Worm (Caenorhabditis elegans) whole organism, mixed stage, embryonic: Measurements from ENCODE around the gene B0513.4.

ENCODE experiments used
- M03D4.4 ChIP-seq: sonication (generic microtip); optimal IDR thresholded peaks from 2 replicates; lab custom pipeline; 2017; ENCODE audit warnings: mild to moderate bottlenecking, missing genetic modification characterization, missing compliant biosample characterization
- bed-3 ChIP-seq: fragments of 200-800 bp; sonication (Bioruptor generic); optimal IDR thresholded peaks from 3 replicates; lab custom pipeline; 2018; ENCODE audit warnings: mild to moderate bottlenecking, missing genetic modification characterization, moderate library complexity, missing compliant biosample characterization
- blmp-1 ChIP-seq: fragments of 150-350 bp; optimal IDR thresholded peaks from 2 replicates; lab custom pipeline; 2014; ENCODE audit warnings: missing biosample characterization, missing genetic modification characterization
- ceh-39 ChIP-seq: fragments of 150-350 bp; optimal IDR thresholded peaks from 2 replicates; lab custom pipeline; 2014; ENCODE audit warnings: missing biosample characterization, missing genetic modification characterization
- ceh-43 ChIP-seq: fragments of 200-800 bp; sonication (Bioruptor generic); optimal IDR thresholded peaks from 2 replicates; lab custom pipeline; 2018; ENCODE audit warnings: mild to moderate bottlenecking, missing genetic modification characterization, moderate library complexity, missing compliant biosample characterization
- ceh-83 ChIP-seq: fragments of 200-800 bp; sonication (Bioruptor generic); optimal IDR thresholded peaks from 2 replicates; lab custom pipeline; 2018; ENCODE audit warnings: mild to moderate bottlenecking, missing genetic modification characterization, missing compliant biosample characterization
- ces-1 ChIP-seq: fragments of 150-350 bp; optimal IDR thresholded peaks from 2 replicates; lab custom pipeline; 2014; ENCODE audit warnings: missing biosample characterization, missing genetic modification reagents, missing genetic modification characterization
- cnd-1 ChIP-seq: fragments of 200-800 bp; sonication (Bioruptor generic); optimal IDR thresholded peaks from 2 replicates; lab custom pipeline; 2018; ENCODE audit warnings: mild to moderate bottlenecking, missing genetic modification characterization, missing compliant biosample characterization
- drap-1 ChIP-seq: fragments of 200-800 bp; sonication (Bioruptor generic); optimal IDR thresholded peaks from 3 replicates; lab custom pipeline; 2018; ENCODE audit warnings: mild to moderate bottlenecking, missing genetic modification characterization, missing compliant biosample characterization
- elt-1 ChIP-seq: sonication (generic microtip); optimal IDR thresholded peaks from 2 replicates; lab custom pipeline; 2017; ENCODE audit warnings: missing genetic modification characterization, mild to moderate bottlenecking, missing compliant biosample characterization, antibody characterized with exemption, moderate library complexity, borderline replicate concordance; ENCODE audit not compliant: insufficient read depth
- elt-3 ChIP-seq: fragments of 150-350 bp; optimal IDR thresholded peaks from 2 replicates; lab custom pipeline; 2014; ENCODE audit warnings: missing biosample characterization, missing genetic modification characterization
- flh-1 ChIP-seq: fragments of 200-800 bp; sonication (Bioruptor generic); optimal IDR thresholded peaks from 2 replicates; lab custom pipeline; 2018; ENCODE audit warnings: mild to moderate bottlenecking, missing genetic modification characterization, moderate library complexity, missing compliant biosample characterization
- ham-2 ChIP-seq: fragments of 200-800 bp; sonication (Bioruptor generic); optimal IDR thresholded peaks from 2 replicates; lab custom pipeline; 2018; ENCODE audit warnings: mild to moderate bottlenecking, missing genetic modification characterization, missing compliant biosample characterization
- hlh-1 ChIP-seq: fragments of 150-350 bp; optimal IDR thresholded peaks from 2 replicates; lab custom pipeline; 2014; ENCODE audit warnings: missing biosample characterization, missing genetic modification reagents, missing genetic modification characterization
- lin-13 ChIP-seq: fragments of 150-350 bp; optimal IDR thresholded peaks from 2 replicates; lab custom pipeline; 2014; ENCODE audit warnings: missing biosample characterization, missing genetic modification characterization
- lin-32 ChIP-seq: fragments of 200-800 bp; sonication (Bioruptor generic); optimal IDR thresholded peaks from 2 replicates; lab custom pipeline; 2018; ENCODE audit warnings: mild to moderate bottlenecking, missing genetic modification characterization, missing compliant biosample characterization
- lsy-2 ChIP-seq: fragments of 150-350 bp; optimal IDR thresholded peaks from 2 replicates; lab custom pipeline; 2014; ENCODE audit warnings: missing biosample characterization, missing genetic modification characterization
- mab-5 ChIP-seq: fragments of 150-350 bp; optimal IDR thresholded peaks from 2 replicates; lab custom pipeline; 2014; ENCODE audit warnings: missing biosample characterization, missing genetic modification characterization
- mep-1 ChIP-seq: fragments of 150-350 bp; optimal IDR thresholded peaks from 2 replicates; lab custom pipeline; 2017; ENCODE audit warnings: missing biosample characterization, missing genetic modification reagents, missing genetic modification characterization, inconsistent platforms
- mls-2 ChIP-seq: sonication (generic microtip); optimal IDR thresholded peaks from 2 replicates; lab custom pipeline; 2016; ENCODE audit warnings: mild to moderate bottlenecking, missing genetic modification characterization, moderate library complexity, missing compliant biosample characterization
- nhr-12 ChIP-seq: fragments of 150-350 bp; optimal IDR thresholded peaks from 2 replicates; lab custom pipeline; 2014; ENCODE audit warnings: missing biosample characterization, missing genetic modification characterization
- nhr-2 ChIP-seq: fragments of 150-350 bp; optimal IDR thresholded peaks from 2 replicates; lab custom pipeline; 2014; ENCODE audit warnings: missing biosample characterization, missing genetic modification characterization
- nhr-237 ChIP-seq: fragments of 150-350 bp; optimal IDR thresholded peaks from 2 replicates; lab custom pipeline; 2014; ENCODE audit warnings: missing biosample characterization, missing genetic modification characterization
- nhr-28 ChIP-seq: fragments of 150-350 bp; optimal IDR thresholded peaks from 2 replicates; lab custom pipeline; 2014; ENCODE audit warnings: missing biosample characterization, missing genetic modification characterization
- nhr-76 ChIP-seq: sonication (generic microtip); optimal IDR thresholded peaks from 2 replicates; lab custom pipeline; 2017; ENCODE audit warnings: missing biosample characterization, missing genetic modification characterization
- pha-4 ChIP-seq: fragments of 150-350 bp; optimal IDR thresholded peaks from 2 replicates; lab custom pipeline; 2018; ENCODE audit warnings: missing biosample characterization, missing genetic modification reagents, missing genetic modification characterization
- sem-2 ChIP-seq: fragments of 200-800 bp; sonication (Bioruptor generic); optimal IDR thresholded peaks from 2 replicates; lab custom pipeline; 2018; ENCODE audit warnings: mild to moderate bottlenecking, missing genetic modification characterization, missing compliant biosample characterization
- snpc-4 ChIP-seq: fragments of 150-350 bp; optimal IDR thresholded peaks from 2 replicates; lab custom pipeline; 2014; ENCODE audit warnings: missing biosample characterization, missing genetic modification characterization
- sptf-1 ChIP-seq: sonication (generic microtip); optimal IDR thresholded peaks from 2 replicates; lab custom pipeline; 2017; ENCODE audit warnings: mild to moderate bottlenecking, missing genetic modification characterization, moderate library complexity, missing compliant biosample characterization
- tbx-8 ChIP-seq: fragments of 200-800 bp; sonication (Bioruptor generic); optimal IDR thresholded peaks from 2 replicates; lab custom pipeline; 2018; ENCODE audit warnings: mild to moderate bottlenecking, missing genetic modification characterization, moderate library complexity, missing compliant biosample characterization
- unc-120 ChIP-seq: sonication (generic microtip); optimal IDR thresholded peaks from 2 replicates; lab custom pipeline; 2017; ENCODE audit warnings: missing genetic modification characterization, missing compliant biosample characterization; ENCODE audit not compliant: poor library complexity, severe bottlenecking
- unc-39 ChIP-seq: fragments of 150-350 bp; optimal IDR thresholded peaks from 2 replicates; lab custom pipeline; 2014; ENCODE audit warnings: missing biosample characterization, missing genetic modification characterization
- unc-62 ChIP-seq: fragments of 150-350 bp; optimal IDR thresholded peaks from 2 replicates; lab custom pipeline; 2014; ENCODE audit warnings: missing biosample characterization, missing genetic modification reagents, missing genetic modification characterization
- zip-8 ChIP-seq: fragments of 150-350 bp; optimal IDR thresholded peaks from 2 replicates; lab custom pipeline; 2014; ENCODE audit warnings: missing biosample characterization, missing genetic modification characterization
- ztf-11 ChIP-seq: fragments of 150-350 bp; optimal IDR thresholded peaks from 2 replicates; lab custom pipeline; 2014; ENCODE audit warnings: missing biosample characterization, missing genetic modification characterization

The B0513.4 gene

ce11 chrIV:13887408-13888163, 7.6 kb downstream of the B0513.4 start, which contains the start of gene lin-66:
lin-66 (plus strand) TSS chrIV:13888079.
- TF ChIP-seq nhr-28 (tag; lab: Kevin White, UChicago) (no peak), sem-2 (GFP tag; lab: Kevin White, UChicago) (no peak), lsy-2 (tag; lab: Kevin White, UChicago) (no peak), nhr-237 (tag; lab: Kevin White, UChicago) (peak; percentile 55), pha-4 (tag; lab: Kevin White, UChicago) (peak; percentile 95), unc-120 (tag; lab: Kevin White, UChicago) (peak; percentile 98), ceh-43 (GFP tag; lab: Kevin White, UChicago) (no peak), mab-5 (tag; lab: Kevin White, UChicago) (no peak), sptf-1 (tag; lab: Kevin White, UChicago) (peak; percentile 84), flh-1 (GFP tag; lab: Kevin White, UChicago) (no peak), nhr-12 (tag; lab: Kevin White, UChicago) (no peak), snpc-4 (tag; lab: Kevin White, UChicago) (no peak), nhr-2 (tag; lab: Kevin White, UChicago) (no peak), blmp-1 (tag; lab: Kevin White, UChicago) (no peak), ceh-83 (GFP tag; lab: Kevin White, UChicago) (no peak), unc-39 (tag; lab: Kevin White, UChicago) (peak; percentile 31), ceh-39 (tag; lab: Kevin White, UChicago) (peak; percentile 49), lin-13 (tag; lab: Kevin White, UChicago) (peak; percentile 74), elt-3 (tag; lab: Kevin White, UChicago) (no peak), ham-2 (GFP tag; lab: Kevin White, UChicago) (peak; percentile 74), cnd-1 (tag; lab: Kevin White, UChicago) (peak; percentile 37), mep-1 (tag; lab: Kevin White, UChicago) (peak; percentile 49), tbx-8 (GFP tag; lab: Kevin White, UChicago) (peak; percentile 44), ces-1 (GFP tag; lab: Kevin White, UChicago) (peak; percentile 42), hlh-1 (peak; percentile 9), M03D4.4 (peak; percentile 70), mls-2 (tag; lab: Kevin White, UChicago) (peak; percentile 86), elt-1 (tag; lab: Kevin White, UChicago) (no peak), lin-32 (GFP tag; lab: Kevin White, UChicago) (no peak), drap-1 (GFP tag; lab: Kevin White, UChicago) (peak; percentile 81), nhr-76 (tag; lab: Kevin White, UChicago) (no peak), bed-3 (no peak), zip-8 (tag; lab: Kevin White, UChicago) (no peak), ztf-11 (peak; percentile 46), unc-62 (peak; percentile 66)

ce11 chrIV:13888164-13888518, 8.2 kb downstream of the B0513.4 start:
- no peak for TF ChIP-seq drap-1 (GFP tag; lab: Kevin White, UChicago)
- TF ChIP-seq elt-3 (tag; lab: Kevin White, UChicago), result no peak
- TF ChIP-seq ces-1 (GFP tag; lab: Kevin White, UChicago), result no peak
- TF ChIP-seq ztf-11, result no peak
- no peak for TF ChIP-seq tbx-8 (GFP tag; lab: Kevin White, UChicago)
- no peak for TF ChIP-seq mls-2 (tag; lab: Kevin White, UChicago)
- no peak for TF ChIP-seq nhr-28 (tag; lab: Kevin White, UChicago)
- no peak for TF ChIP-seq nhr-12 (tag; lab: Kevin White, UChicago)
- TF ChIP-seq lin-13 (tag; lab: Kevin White, UChicago), result no peak
- TF ChIP-seq cnd-1 (tag; lab: Kevin White, UChicago), result no peak
- no peak for TF ChIP-seq ceh-83 (GFP tag; lab: Kevin White, UChicago)
- TF ChIP-seq unc-120 (tag; lab: Kevin White, UChicago), result no peak
- no peak for TF ChIP-seq unc-39 (tag; lab: Kevin White, UChicago)
- no peak for TF ChIP-seq lsy-2 (tag; lab: Kevin White, UChicago)
- TF ChIP-seq unc-62, result no peak
- no peak for TF ChIP-seq bed-3
- TF ChIP-seq, all 35 proteins: peak for 0
